Worm (Caenorhabditis elegans): ENCODE data around the gene C28A5.2.

The C28A5.2 gene

ce11 chrIII:4449357-4449756, 10.0 kb upstream of the C28A5.2 start (continued):
- TF ChIP-seq nhr-84 (tag; optimal IDR thresholded peaks at IDR 0.05) (no peak), lin-14 (GFP tag; optimal IDR thresholded peaks at IDR 0.05) (no peak), skn-1 (tag; optimal IDR thresholded peaks at IDR 0.05) (no peak), ztf-11 (tag; optimal IDR thresholded peaks at IDR 0.05) (no peak), hpl-2 (GFP tag; optimal IDR thresholded peaks at IDR 0.05) (no peak), mef-2 (tag; optimal IDR thresholded peaks at IDR 0.05) (no peak), dsc-1 (tag; optimal IDR thresholded peaks at IDR 0.05) (no peak), egl-27 (tag; optimal IDR thresholded peaks at IDR 0.05) (no peak)

- TF ChIP-seq skn-1 (tag; optimal IDR thresholded peaks at IDR 0.05) (no peak), elt-3 (tag; optimal IDR thresholded peaks at IDR 0.05) (no peak), ces-1 (GFP tag; optimal IDR thresholded peaks at IDR 0.05) (no peak), nhr-77 (tag; optimal IDR thresholded peaks at IDR 0.05) (no peak), F16B12.6 (tag; optimal IDR thresholded peaks at IDR 0.05) (no peak), hlh-17 (GFP tag; optimal IDR thresholded peaks at IDR 0.05; ENCODE audit: borderline replicate concordance) (no peak), hpl-2 (GFP tag; optimal IDR thresholded peaks at IDR 0.05) (no peak), unc-130 (tag; optimal IDR thresholded peaks at IDR 0.05) (no peak), fkh-4 (tag; optimal IDR thresholded peaks at IDR 0.05; ENCODE audit: borderline replicate concordance) (no peak), unc-30 (tag; optimal IDR thresholded peaks at IDR 0.05) (no peak), mef-2 (tag; optimal IDR thresholded peaks at IDR 0.05) (no peak), ceh-8 (GFP tag; optimal IDR thresholded peaks at IDR 0.05) (no peak), swsn-7 (tag; optimal IDR thresholded peaks at IDR 0.05) (no peak), unc-98 (GFP tag; IDR thresholded peaks at IDR 0.05) (no peak), snpc-4 (tag; optimal IDR thresholded peaks at IDR 0.05) (no peak), ama-1 (optimal IDR thresholded peaks at IDR 0.05) (no peak), fkh-10 (GFP tag; optimal IDR thresholded peaks at IDR 0.05) (no peak), egl-13 (tag; optimal IDR thresholded peaks at IDR 0.05) (no peak), hlh-4 (tag; optimal IDR thresholded peaks at IDR 0.05) (no peak)
Measured at ce11 chrIII:4448029-4448428, 8.7 kb upstream of the C28A5.2 start.

ce11 chrIII:4444492-4444891, 5.1 kb upstream of the C28A5.2 start:
- TF ChIP-seq efl-1 (optimal IDR thresholded peaks at IDR 0.05) (no peak), efl-1 (GFP tag; optimal IDR thresholded peaks at IDR 0.05 in 1 of 2) (peak in 1 of 2 experiments; percentile 43), nhr-71 (tag; optimal IDR thresholded peaks at IDR 0.05) (no peak)

ce11 chrIII:4441781-4442180, 2.4 kb upstream of the C28A5.2 start, which contains the start of gene nex-3:
nex-3 (plus strand) TSS chrIII:4442081.
- no peak for TF ChIP-seq ceh-8 (GFP tag; optimal IDR thresholded peaks at IDR 0.05)
- TF ChIP-seq efl-1 (optimal IDR thresholded peaks at IDR 0.05) = no peak
- peak in 1 of 2 experiments; percentile 76 for TF ChIP-seq efl-1 (GFP tag; optimal IDR thresholded peaks at IDR 0.05 in 1 of 2)
- TF ChIP-seq ceh-82 (tag; optimal IDR thresholded peaks at IDR 0.05) = no peak

- TF ChIP-seq pqm-1 (tag; optimal IDR thresholded peaks at IDR 0.05) = no peak
- no peak for TF ChIP-seq efl-1 (optimal IDR thresholded peaks at IDR 0.05)
- peak in 1 of 2 experiments; percentile 59 for TF ChIP-seq efl-1 (GFP tag; optimal IDR thresholded peaks at IDR 0.05 in 1 of 2)
- TF ChIP-seq skn-1 (tag; optimal IDR thresholded peaks at IDR 0.05) = no peak
- TF ChIP-seq xbp-1 (tag; optimal IDR thresholded peaks at IDR 0.05) = no peak
- TF ChIP-seq zag-1 (tag; optimal IDR thresholded peaks at IDR 0.05) = no peak
Measured at ce11 chrIII:4435262-4435661, 4.1 kb downstream of the C28A5.2 start.

- TF ChIP-seq ceh-63 (GFP tag; optimal IDR thresholded peaks at IDR 0.05) (peak; percentile 27), xbp-1 (tag; optimal IDR thresholded peaks at IDR 0.05) (no peak), nhr-12 (tag; optimal IDR thresholded peaks at IDR 0.05) (no peak)
Measured at ce11 chrIII:4434294-4434781, 5.0 kb downstream of the C28A5.2 start, which contains the start of gene C28A5.1. C28A5.1 (minus strand) TSS chrIII:4434344.

All from whole organism, L1 larva.